Worm (Caenorhabditis elegans): ENCODE results near the gene B0198.3.

DNA sequence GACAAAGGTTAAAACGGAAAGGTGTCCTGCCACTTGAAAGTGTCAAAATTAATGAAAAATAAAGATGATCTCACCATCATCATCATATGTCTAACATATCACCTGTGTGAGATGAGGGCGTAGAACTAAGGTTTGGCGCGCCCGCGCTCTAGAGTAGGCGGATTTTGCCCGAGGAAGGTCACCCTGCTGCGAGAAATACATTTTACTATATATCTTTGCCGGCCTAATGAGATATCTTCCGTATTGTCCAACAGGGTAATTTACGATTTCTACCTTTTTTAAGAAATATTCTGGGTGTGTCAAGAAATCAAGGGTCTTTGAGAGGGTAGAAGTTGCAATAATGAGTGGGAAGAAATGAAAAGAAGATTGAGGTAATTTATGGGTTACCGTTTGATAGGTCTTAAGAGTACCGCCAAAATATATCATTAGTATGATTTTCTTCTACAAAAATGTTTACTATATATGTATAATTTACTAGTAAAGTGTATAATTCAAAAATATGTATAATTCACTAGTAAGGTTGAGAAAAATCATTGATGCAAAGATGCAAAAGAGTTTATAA, 48.9 kb downstream of the B0198.3 start:
- TF ChIP-seq nhr-28 (tag; optimal IDR thresholded peaks at IDR 0.05) (no peak), fkh-10 (GFP tag; optimal IDR thresholded peaks at IDR 0.05) (no peak), pha-4 (tag; optimal IDR thresholded peaks at IDR 0.05) (no peak), ama-1 (optimal IDR thresholded peaks at IDR 0.05) (no peak), lin-39 (tag; optimal IDR thresholded peaks at IDR 0.05) (no peak), pqm-1 (tag; optimal IDR thresholded peaks at IDR 0.05) (no peak), nhr-237 (tag; optimal IDR thresholded peaks at IDR 0.05) (no peak), snpc-4 (tag; optimal IDR thresholded peaks at IDR 0.05) (no peak), R02D3.7 (tag; optimal IDR thresholded peaks at IDR 0.05) (no peak), nhr-43 (tag; optimal IDR thresholded peaks at IDR 0.05; ENCODE audit: poor library complexity, severe bottlenecking) (no peak), unc-39 (tag; optimal IDR thresholded peaks at IDR 0.05) (no peak), nhr-67 (tag; optimal IDR thresholded peaks at IDR 0.05) (no peak), daf-12 (tag; optimal IDR thresholded peaks at IDR 0.05) (no peak), ZK546.5 (tag; optimal IDR thresholded peaks at IDR 0.05) (no peak)

All from whole organism, L3 larva.